Worm (Caenorhabditis elegans): ENCODE results near the gene C05D12.3.

Gene C05D12.3

ce11 chrII:11427322-11427721, 2.3 kb downstream of the C05D12.3 start:
- no peak for TF ChIP-seq mep-1 (tag; optimal IDR thresholded peaks at IDR 0.05)
- TF ChIP-seq nhr-28 (tag; optimal IDR thresholded peaks at IDR 0.05), result no peak
- TF ChIP-seq elt-3 (tag; optimal IDR thresholded peaks at IDR 0.05), result no peak
- TF ChIP-seq zip-8 (tag; optimal IDR thresholded peaks at IDR 0.05), result no peak
- TF ChIP-seq snpc-4 (tag; optimal IDR thresholded peaks at IDR 0.05), result no peak
- no peak for TF ChIP-seq ceh-43 (GFP tag; optimal IDR thresholded peaks at IDR 0.05)
- TF ChIP-seq mab-5 (tag; optimal IDR thresholded peaks at IDR 0.05), result no peak
- no peak for TF ChIP-seq bed-3 (GFP tag; optimal IDR thresholded peaks at IDR 0.05)
- no peak for TF ChIP-seq blmp-1 (tag; optimal IDR thresholded peaks at IDR 0.05)

ce11 chrII:11428599-11428998, 3.5 kb downstream of the C05D12.3 start:
- no peak for TF ChIP-seq unc-120 (tag; optimal IDR thresholded peaks at IDR 0.05; ENCODE audit: poor library complexity, severe bottlenecking)
- no peak for TF ChIP-seq hlh-1 (tag; optimal IDR thresholded peaks at IDR 0.05)
- no peak for TF ChIP-seq bed-3 (GFP tag; optimal IDR thresholded peaks at IDR 0.05)
- no peak for TF ChIP-seq ztf-11 (tag; optimal IDR thresholded peaks at IDR 0.05)
- TF ChIP-seq ceh-43 (GFP tag; optimal IDR thresholded peaks at IDR 0.05), result no peak

- no peak for TF ChIP-seq ham-2 (GFP tag; optimal IDR thresholded peaks at IDR 0.05)
- TF ChIP-seq M03D4.4 (tag; optimal IDR thresholded peaks at IDR 0.05), result no peak
- TF ChIP-seq lsy-2 (tag; optimal IDR thresholded peaks at IDR 0.05), result no peak
- no peak for TF ChIP-seq elt-3 (tag; optimal IDR thresholded peaks at IDR 0.05)
- no peak for TF ChIP-seq bed-3 (GFP tag; optimal IDR thresholded peaks at IDR 0.05)
- no peak for TF ChIP-seq unc-120 (tag; optimal IDR thresholded peaks at IDR 0.05; ENCODE audit: poor library complexity, severe bottlenecking)
- no peak for TF ChIP-seq nhr-2 (tag; optimal IDR thresholded peaks at IDR 0.05)
- TF ChIP-seq cnd-1 (tag; optimal IDR thresholded peaks at IDR 0.05), result no peak
- no peak for TF ChIP-seq nhr-12 (tag; optimal IDR thresholded peaks at IDR 0.05)
These were observed 6.5 kb downstream of the C05D12.3 start, which contains the start of gene C05D12.4 for ce11 chrII:11431584-11431983. Gene C05D12.4, plus strand, starts transcription at chrII:11431884.

- TF ChIP-seq unc-62 (GFP tag; optimal IDR thresholded peaks at IDR 0.05), result no peak
- no peak for TF ChIP-seq mep-1 (tag; optimal IDR thresholded peaks at IDR 0.05)
- TF ChIP-seq blmp-1 (tag; optimal IDR thresholded peaks at IDR 0.05), result no peak
- no peak for TF ChIP-seq nhr-76 (tag; optimal IDR thresholded peaks at IDR 0.05)
- no peak for TF ChIP-seq nhr-2 (tag; optimal IDR thresholded peaks at IDR 0.05)
- TF ChIP-seq pha-4 (tag; optimal IDR thresholded peaks at IDR 0.05), result no peak
- TF ChIP-seq lsy-2 (tag; optimal IDR thresholded peaks at IDR 0.05), result no peak
- TF ChIP-seq snpc-4 (tag; optimal IDR thresholded peaks at IDR 0.05), result no peak
- no peak for TF ChIP-seq lin-32 (GFP tag; optimal IDR thresholded peaks at IDR 0.05)
- TF ChIP-seq unc-39 (tag; optimal IDR thresholded peaks at IDR 0.05), result no peak
- no peak for TF ChIP-seq ceh-83 (GFP tag; optimal IDR thresholded peaks at IDR 0.05)
- no peak for TF ChIP-seq bed-3 (GFP tag; optimal IDR thresholded peaks at IDR 0.05)
- TF ChIP-seq unc-120 (tag; optimal IDR thresholded peaks at IDR 0.05; ENCODE audit: poor library complexity, severe bottlenecking), result no peak
- no peak for TF ChIP-seq nhr-237 (tag; optimal IDR thresholded peaks at IDR 0.05)
These were observed 8.9 kb downstream of the C05D12.3 start, which contains the start of gene C05D12.5 for ce11 chrII:11433942-11434341. Gene C05D12.5, plus strand, starts transcription at chrII:11434242.

ce11 chrII:11438417-11438816, 13.4 kb downstream of the C05D12.3 start, which contains the start of gene vha-6:
Gene vha-6, minus strand, starts transcription at chrII:11438452.
- TF ChIP-seq snpc-4 (tag; optimal IDR thresholded peaks at IDR 0.05) (no peak), flh-1 (GFP tag; optimal IDR thresholded peaks at IDR 0.05) (no peak), lin-13 (tag; optimal IDR thresholded peaks at IDR 0.05) (no peak), drap-1 (GFP tag; optimal IDR thresholded peaks at IDR 0.05) (no peak), hlh-1 (tag; optimal IDR thresholded peaks at IDR 0.05) (no peak), sem-2 (GFP tag; optimal IDR thresholded peaks at IDR 0.05) (no peak), blmp-1 (tag; optimal IDR thresholded peaks at IDR 0.05) (no peak), pha-4 (tag; optimal IDR thresholded peaks at IDR 0.05) (no peak), M03D4.4 (tag; optimal IDR thresholded peaks at IDR 0.05) (no peak)

ce11 chrII:11440265-11440664, 15.2 kb downstream of the C05D12.3 start, which contains the start of gene VW02B12L.2:
Gene VW02B12L.2, minus strand, starts transcription at chrII:11440329.
- TF ChIP-seq lin-32 (GFP tag; optimal IDR thresholded peaks at IDR 0.05), result peak; percentile 45
- peak; percentile 42 for TF ChIP-seq ham-2 (GFP tag; optimal IDR thresholded peaks at IDR 0.05)
- no peak for TF ChIP-seq unc-120 (tag; optimal IDR thresholded peaks at IDR 0.05; ENCODE audit: poor library complexity, severe bottlenecking)
- TF ChIP-seq cnd-1 (tag; optimal IDR thresholded peaks at IDR 0.05), result peak; percentile 3
- TF ChIP-seq ces-1 (GFP tag; optimal IDR thresholded peaks at IDR 0.05), result peak; percentile 94
- peak; percentile 5 for TF ChIP-seq lin-13 (tag; optimal IDR thresholded peaks at IDR 0.05)

Measured in whole organism, mixed stage, embryonic.